Fruit fly (Drosophila melanogaster) whole organism, embryonic: ENCODE results near the gene Vti1a.

ENCODE experiments used
- Atf6 ChIP-seq: fragments of 200-800 bp; sonication (Bioruptor generic); IDR thresholded peaks from 2 replicates; pipeline ENCODE4 v1.3.6; 2022; ENCODE audit warnings: missing biosample characterization, missing genetic modification characterization
- B-H1 ChIP-seq: fragments of 200-800 bp; sonication (Bioruptor generic); IDR thresholded peaks from 3 replicates; pipeline ENCODE4 v1.3.6; 2022; ENCODE audit warnings: missing biosample characterization, missing genetic modification characterization
- CG11504 ChIP-seq: fragments of 200-800 bp; sonication (Bioruptor generic); optimal IDR thresholded peaks from 3 replicates; lab custom pipeline; 2019; ENCODE audit warnings: missing biosample characterization, mild to moderate bottlenecking, missing genetic modification characterization, moderate library complexity
- CG12219 ChIP-seq: fragments of 200-800 bp; sonication (Bioruptor generic); optimal IDR thresholded peaks from 3 replicates; lab custom pipeline; 2018; ENCODE audit warnings: missing biosample characterization, mild to moderate bottlenecking, missing genetic modification characterization
- CG12659 ChIP-seq: fragments of 200-800 bp; sonication (Bioruptor generic); optimal IDR thresholded peaks from 3 replicates; lab custom pipeline; 2017; ENCODE audit warnings: mild to moderate bottlenecking, missing biosample characterization, missing genetic modification reagents, missing genetic modification characterization
- CG14860 ChIP-seq: fragments of 200-800 bp; sonication (Bioruptor generic); IDR thresholded peaks from 3 replicates; pipeline ENCODE4 v1.3.6; 2022; ENCODE audit warnings: missing biosample characterization, missing genetic modification characterization; ENCODE audit not compliant: partially characterized antibody
- CG15073 ChIP-seq: fragments of 200-800 bp; sonication (Bioruptor generic); optimal IDR thresholded peaks from 2 replicates; lab custom pipeline; 2016; ENCODE audit warnings: missing biosample characterization, missing genetic modification characterization
- CG15479 ChIP-seq: fragments of 200-800 bp; sonication (Bioruptor generic); optimal IDR thresholded peaks from 3 replicates; lab custom pipeline; 2019; ENCODE audit warnings: missing biosample characterization, mild to moderate bottlenecking, missing genetic modification characterization, moderate library complexity
- CG16813 ChIP-seq: fragments of 200-800 bp; sonication (Bioruptor generic); IDR thresholded peaks from 3 replicates; pipeline ENCODE4 v1.3.6; 2022; ENCODE audit warnings: missing biosample characterization, missing genetic modification characterization; ENCODE audit not compliant: partially characterized antibody
- CG17359 ChIP-seq: fragments of 200-800 bp; sonication (Bioruptor generic); optimal IDR thresholded peaks from 3 replicates; lab custom pipeline; 2018; ENCODE audit warnings: missing biosample characterization, mild to moderate bottlenecking, missing genetic modification characterization, moderate library complexity
- CG1832 ChIP-seq: fragments of 200-800 bp; sonication (Bioruptor generic); optimal IDR thresholded peaks from 2 replicates; lab custom pipeline; 2017; ENCODE audit warnings: missing biosample characterization, mild to moderate bottlenecking, missing genetic modification characterization, inconsistent platforms
- CG2129 ChIP-seq: fragments of 200-800 bp; sonication (Bioruptor generic); IDR thresholded peaks from 2 replicates; pipeline ENCODE4 v1.3.6; 2022; ENCODE audit warnings: missing biosample characterization, missing genetic modification characterization; ENCODE audit not compliant: partially characterized antibody
- CG31224 ChIP-seq: fragments of 200-800 bp; sonication (Bioruptor generic); IDR thresholded peaks from 2 replicates; pipeline ENCODE4 v1.3.6; 2022; ENCODE audit warnings: missing biosample characterization, missing genetic modification characterization
- CG33213 ChIP-seq: fragments of 200-800 bp; sonication (Bioruptor generic); optimal IDR thresholded peaks from 3 replicates; lab custom pipeline; 2016; ENCODE audit warnings: missing biosample characterization, missing genetic modification characterization
- CG43689 ChIP-seq: fragments of 200-800 bp; sonication (Bioruptor generic); IDR thresholded peaks from 2 replicates; pipeline ENCODE4 v1.3.6; 2022; ENCODE audit warnings: missing biosample characterization, missing genetic modification characterization
- CG4707 ChIP-seq: fragments of 200-800 bp; sonication (Bioruptor generic); optimal IDR thresholded peaks from 2 replicates; lab custom pipeline; 2018; ENCODE audit warnings: missing biosample characterization, mild to moderate bottlenecking, missing genetic modification characterization, moderate library complexity
- CG6765 ChIP-seq: fragments of 200-800 bp; sonication (Bioruptor generic); optimal IDR thresholded peaks from 3 replicates; lab custom pipeline; 2017; ENCODE audit warnings: missing biosample characterization, mild to moderate bottlenecking, missing genetic modification characterization
- CG6791 ChIP-seq: fragments of 200-800 bp; sonication (Bioruptor generic); IDR thresholded peaks from 3 replicates; pipeline ENCODE4 v1.3.6; 2022; ENCODE audit warnings: missing biosample characterization, missing genetic modification characterization; ENCODE audit not compliant: partially characterized antibody
- CG7987 ChIP-seq: fragments of 200-800 bp; sonication (Bioruptor generic); optimal IDR thresholded peaks from 2 replicates; lab custom pipeline; 2018; ENCODE audit warnings: missing biosample characterization, mild to moderate bottlenecking, missing genetic modification characterization, moderate library complexity
- CG8478 ChIP-seq: fragments of >200 bp; optimal IDR thresholded peaks from 2 replicates; lab custom pipeline; 2018
- CHES-1-like ChIP-seq: fragments of 200-800 bp; sonication (Bioruptor generic); optimal IDR thresholded peaks from 2 replicates; lab custom pipeline; 2016; ENCODE audit warnings: missing biosample characterization, missing genetic modification characterization
- Dad ChIP-seq: fragments of 200-800 bp; sonication (Bioruptor generic); optimal IDR thresholded peaks from 3 replicates; lab custom pipeline; 2016; ENCODE audit warnings: missing biosample characterization, missing genetic modification characterization
- Dref ChIP-seq: fragments of 200-800 bp; sonication (Bioruptor generic); IDR thresholded peaks from 2 replicates; pipeline ENCODE4 v1.3.6; 2022; ENCODE audit warnings: missing biosample characterization, missing genetic modification characterization
- E2f2 ChIP-seq: fragments of 200-800 bp; sonication (Bioruptor generic); IDR thresholded peaks from 2 replicates; pipeline ENCODE4 v1.3.6; 2022; ENCODE audit warnings: missing biosample characterization, missing genetic modification characterization
- ERR ChIP-seq: fragments of 200-800 bp; sonication (Bioruptor generic); optimal IDR thresholded peaks from 2 replicates; lab custom pipeline; 2016; ENCODE audit warnings: missing biosample characterization, missing genetic modification characterization
- HmgD ChIP-seq: fragments of 200-800 bp; sonication (Bioruptor generic); optimal IDR thresholded peaks from 3 replicates; lab custom pipeline; 2016; ENCODE audit warnings: missing biosample characterization, missing genetic modification characterization
- Hr39 ChIP-seq: fragments of >200 bp; optimal IDR thresholded peaks from 2 replicates; lab custom pipeline; 2017
- Hsf ChIP-seq: fragments of 200-800 bp; sonication (Bioruptor generic); optimal IDR thresholded peaks from 3 replicates; lab custom pipeline; 2016; ENCODE audit warnings: missing biosample characterization, missing genetic modification characterization
- Kr ChIP-seq: fragments of 200-800 bp; sonication (Bioruptor generic); optimal IDR thresholded peaks from 2 replicates; lab custom pipeline; 2017; ENCODE audit warnings: missing biosample characterization, mild to moderate bottlenecking, missing genetic modification characterization
- Lhr ChIP-seq: fragments of 200-800 bp; sonication (Bioruptor generic); optimal IDR thresholded peaks from 3 replicates; lab custom pipeline; 2017; ENCODE audit warnings: mild to moderate bottlenecking, missing biosample characterization, missing genetic modification reagents, missing genetic modification characterization
- Nf-YA ChIP-seq: fragments of 200-800 bp; sonication (Bioruptor generic); IDR thresholded peaks from 2 replicates; pipeline ENCODE4 v1.3.6; 2022; ENCODE audit warnings: missing biosample characterization, missing genetic modification characterization
- ara ChIP-seq: fragments of 200-800 bp; sonication (Bioruptor generic); IDR thresholded peaks from 2 replicates; pipeline ENCODE4 v1.3.6; 2022; ENCODE audit warnings: missing biosample characterization, missing genetic modification characterization
- cas ChIP-seq: fragments of 200-800 bp; sonication (Bioruptor generic); IDR thresholded peaks from 2 replicates; pipeline ENCODE4 v1.3.6; 2022; ENCODE audit warnings: missing biosample characterization, missing genetic modification characterization
- ci ChIP-seq: fragments of 200-800 bp; sonication (Bioruptor generic); IDR thresholded peaks from 3 replicates; pipeline ENCODE4 v1.3.6; 2022; ENCODE audit warnings: missing biosample characterization, missing genetic modification characterization
- crol ChIP-seq: fragments of 200-800 bp; sonication (Bioruptor generic); IDR thresholded peaks from 2 replicates; pipeline ENCODE4 v1.3.6; 2022; ENCODE audit warnings: missing biosample characterization, missing genetic modification characterization
- crp ChIP-seq, 2 experiments: fragments of 200-800 bp; sonication (Bioruptor generic); optimal IDR thresholded peaks; 2 replicates in 1 of 2; 3 replicates in 1 of 2; lab custom pipeline; 2017; ENCODE audit warnings: missing biosample characterization in 2 of 2, missing genetic modification characterization in 2 of 2, mild to moderate bottlenecking in 1 of 2, moderate library complexity in 1 of 2
- dpn ChIP-seq, 2 experiments: fragments of 200-800 bp; sonication (Bioruptor generic); optimal IDR thresholded peaks; 3 replicates each; lab custom pipeline; 2016; ENCODE audit warnings: missing biosample characterization in 2 of 2, missing genetic modification characterization in 2 of 2
- ems ChIP-seq: fragments of 200-800 bp; sonication (Bioruptor generic); optimal IDR thresholded peaks from 3 replicates; lab custom pipeline; 2016; ENCODE audit warnings: missing biosample characterization, missing genetic modification characterization
- gcm2 ChIP-seq: fragments of 200-800 bp; sonication (Bioruptor generic); optimal IDR thresholded peaks from 2 replicates; lab custom pipeline; 2016; ENCODE audit warnings: missing biosample characterization, missing genetic modification characterization
- grau ChIP-seq: fragments of 200-800 bp; optimal IDR thresholded peaks from 3 replicates; lab custom pipeline; 2019; ENCODE audit warnings: missing biosample characterization, mild to moderate bottlenecking, missing genetic modification characterization, moderate library complexity
- grn ChIP-seq: fragments of 200-800 bp; sonication (Bioruptor generic); optimal IDR thresholded peaks from 3 replicates; lab custom pipeline; 2017; ENCODE audit warnings: missing biosample characterization, missing genetic modification characterization
- her ChIP-seq: fragments of 200-800 bp; sonication (Bioruptor generic); optimal IDR thresholded peaks from 2 replicates; lab custom pipeline; 2016; ENCODE audit warnings: missing biosample characterization, missing genetic modification characterization
- jumu ChIP-seq: fragments of 200-800 bp; sonication (Bioruptor generic); optimal IDR thresholded peaks from 3 replicates; lab custom pipeline; 2016; ENCODE audit warnings: missing biosample characterization, missing genetic modification characterization
- knrl ChIP-seq: fragments of 200-800 bp; sonication (Bioruptor generic); IDR thresholded peaks from 3 replicates; pipeline ENCODE4 v1.3.6; 2022; ENCODE audit warnings: missing biosample characterization, missing genetic modification characterization; ENCODE audit not compliant: partially characterized antibody
- pum ChIP-seq: fragments of 200-800 bp; sonication (Bioruptor generic); optimal IDR thresholded peaks from 2 replicates; lab custom pipeline; 2016; ENCODE audit warnings: missing biosample characterization, missing genetic modification characterization
- schlank ChIP-seq: fragments of 200-800 bp; sonication (Bioruptor generic); optimal IDR thresholded peaks from 2 replicates; lab custom pipeline; 2018; ENCODE audit warnings: missing biosample characterization, mild to moderate bottlenecking, missing genetic modification characterization
- sisA ChIP-seq: fragments of 200-800 bp; sonication (Bioruptor generic); IDR thresholded peaks from 2 replicates; pipeline ENCODE4 v1.3.6; 2022; ENCODE audit warnings: missing biosample characterization, missing genetic modification characterization
- so ChIP-seq: fragments of 200-800 bp; sonication (Bioruptor generic); IDR thresholded peaks from 3 replicates; pipeline ENCODE4 v1.3.6; 2022; ENCODE audit warnings: missing biosample characterization, missing genetic modification characterization
- sob ChIP-seq: fragments of 200-800 bp; sonication (Bioruptor generic); IDR thresholded peaks from 2 replicates; pipeline ENCODE4 v1.3.6; 2022; ENCODE audit warnings: missing biosample characterization, missing genetic modification characterization
- ttk ChIP-seq: fragments of 200-800 bp; sonication (Bioruptor generic); IDR thresholded peaks from 2 replicates; pipeline ENCODE4 v2.1.2; 2022; ENCODE audit warnings: missing biosample characterization, missing genetic modification characterization
- twi ChIP-seq: fragments of 200-800 bp; optimal IDR thresholded peaks from 2 replicates; lab custom pipeline; 2019; ENCODE audit warnings: missing biosample characterization, mild to moderate bottlenecking, missing genetic modification characterization, moderate library complexity
- zen2 ChIP-seq: fragments of 200-800 bp; sonication (Bioruptor generic); IDR thresholded peaks from 3 replicates; pipeline ENCODE4 v1.3.6; 2022; ENCODE audit warnings: missing biosample characterization, missing genetic modification characterization; ENCODE audit not compliant: partially characterized antibody

The Vti1a gene

DNA sequence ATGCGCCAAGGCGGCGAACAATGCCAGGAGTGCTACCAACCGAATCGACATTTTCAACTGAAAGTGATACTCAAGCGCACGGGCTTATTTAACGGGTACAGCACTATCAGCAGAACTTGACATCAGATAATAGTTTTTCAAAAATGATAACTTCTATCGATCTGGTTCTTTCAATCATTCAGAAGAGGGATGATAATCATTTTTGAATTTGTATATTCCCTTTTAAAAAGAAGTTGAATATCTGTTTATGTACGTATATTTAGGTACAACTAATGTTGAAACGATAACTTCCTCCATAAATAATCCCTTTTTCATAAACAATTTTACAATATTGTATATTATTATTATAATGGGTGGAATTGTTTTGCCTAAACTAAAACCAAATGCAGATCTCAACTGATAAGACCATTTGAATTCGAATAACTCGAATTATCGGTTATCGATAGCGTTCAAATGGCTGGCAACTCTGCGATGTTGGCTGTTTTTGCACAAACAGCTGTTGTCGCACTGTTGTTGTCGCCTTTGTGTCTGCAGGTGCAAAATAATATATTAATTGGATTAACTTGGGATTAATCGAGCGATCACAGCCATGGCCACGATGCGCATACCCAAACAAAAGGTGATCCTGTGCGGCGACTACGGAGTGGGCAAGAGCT is 2.6 kb downstream of the Vti1a start, which contains the start of the genes CG32483 and RabX6 (continued):
- TF ChIP-seq grau (no peak), sob (GFP tag; lab: Robert Waterston, UW) (no peak), ems (no peak), CG15073 (no peak), Hsf (GFP tag; lab: Kevin White, UChicago) (no peak), Hr39 (lab: Kevin White, UChicago) (no peak), twi (no peak), CG43689 (GFP tag; lab: Robert Waterston, UW) (no peak), CG2129 (GFP tag; lab: Robert Waterston, UW) (no peak), CG12219 (no peak), ci (no peak), so (GFP tag; lab: Robert Waterston, UW) (no peak), gcm2 (GFP tag; lab: Kevin White, UChicago) (no peak), knrl (GFP tag; lab: Robert Waterston, UW) (no peak), CG17359 (tag; lab: Kevin White, UChicago) (no peak), ttk (no peak), schlank (no peak), CG31224 (GFP tag; lab: Robert Waterston, UW) (no peak), CG14860 (GFP tag; lab: Robert Waterston, UW) (no peak), CHES-1-like (no peak), Nf-YA (GFP tag; lab: Robert Waterston, UW) (no peak), Atf6 (GFP tag; lab: Robert Waterston, UW) (no peak), CG1832 (GFP tag; lab: Kevin White, UChicago) (no peak), ara (GFP tag; lab: Robert Waterston, UW) (no peak), CG11504 (tag; lab: Kevin White, UChicago) (no peak), CG4707 (no peak), HmgD (GFP tag; lab: Kevin White, UChicago) (no peak), Kr (GFP tag; lab: Kevin White, UChicago) (no peak), ERR (GFP tag; lab: Kevin White, UChicago) (no peak), CG6791 (GFP tag; lab: Robert Waterston, UW) (no peak), E2f2 (peak; percentile 90), crp (GFP tag; optimal IDR thresholded peaks at IDR 0.05; lab: Kevin White, UChicago) (peak; percentile 65 to 93), grn (GFP tag; lab: Kevin White, UChicago) (peak; percentile 98), cas (GFP tag; lab: Robert Waterston, UW) (no peak), CG15479 (peak; percentile 58), CG16813 (GFP tag; lab: Robert Waterston, UW) (no peak), Dad (GFP tag; lab: Kevin White, UChicago) (no peak), CG12659 (GFP tag; lab: Kevin White, UChicago) (no peak), CG8478 (lab: Kevin White, UChicago) (no peak), CG6765 (GFP tag; lab: Kevin White, UChicago) (no peak), dpn (GFP tag; optimal IDR thresholded peaks at IDR 0.05; lab: Kevin White, UChicago) (no peak), CG33213 (no peak), her (GFP tag; lab: Kevin White, UChicago) (no peak), Lhr (GFP tag; lab: Kevin White, UChicago) (peak; percentile 18), Dref (peak; percentile 79), CG7987 (GFP tag; lab: Kevin White, UChicago) (no peak), sisA (GFP tag; lab: Robert Waterston, UW) (no peak), jumu (GFP tag; lab: Kevin White, UChicago) (no peak), crol (GFP tag; lab: Robert Waterston, UW) (no peak), pum (GFP tag; lab: Kevin White, UChicago) (no peak), B-H1 (GFP tag; lab: Robert Waterston, UW) (no peak), zen2 (GFP tag; lab: Robert Waterston, UW) (no peak; the same call in 2 of the 3 replicates)
